Fruit fly (Drosophila melanogaster) whole organism, prepupa: Measurements from ENCODE around the gene flr.

Experiments used
- Blimp-1 ChIP-seq: fragments of 200-800 bp; sonication (Bioruptor generic); optimal IDR thresholded peaks from 3 replicates; lab custom pipeline; 2017; ENCODE audit warnings: missing biosample characterization, missing genetic modification characterization, mild to moderate bottlenecking, moderate library complexity, missing genetic modification reagents
- CG11294 ChIP-seq: fragments of 200-800 bp; sonication (Bioruptor generic); IDR thresholded peaks from 2 replicates; pipeline ENCODE4 v1.3.6; 2022; ENCODE audit warnings: missing biosample characterization, missing genetic modification characterization
- CG11762 ChIP-seq: fragments of 200-800 bp; sonication (Bioruptor generic); optimal IDR thresholded peaks from 3 replicates; lab custom pipeline; 2016; ENCODE audit warnings: missing biosample characterization, missing genetic modification characterization; ENCODE audit not compliant: insufficient read depth
- CG11902 ChIP-seq: fragments of 200-800 bp; sonication (Bioruptor generic); optimal IDR thresholded peaks from 3 replicates; lab custom pipeline; 2016; ENCODE audit warnings: missing biosample characterization, missing genetic modification characterization
- CG15336 ChIP-seq: fragments of 200-800 bp; sonication (Bioruptor generic); IDR thresholded peaks from 2 replicates; pipeline ENCODE4 v1.3.6; 2022; ENCODE audit warnings: missing biosample characterization, missing genetic modification characterization
- CG3032 ChIP-seq: fragments of 200-800 bp; optimal IDR thresholded peaks from 2 replicates; lab custom pipeline; 2019; ENCODE audit warnings: missing biosample characterization, mild to moderate bottlenecking, missing genetic modification characterization, moderate library complexity
- CG31627 ChIP-seq: fragments of 200-800 bp; sonication (Bioruptor generic); optimal IDR thresholded peaks from 3 replicates; lab custom pipeline; 2016; ENCODE audit warnings: missing biosample characterization, missing genetic modification characterization
- CG32006 ChIP-seq: fragments of 200-800 bp; sonication (Bioruptor generic); optimal IDR thresholded peaks from 3 replicates; lab custom pipeline; 2017; ENCODE audit warnings: missing biosample characterization, mild to moderate bottlenecking, missing genetic modification characterization
- CG34406 ChIP-seq: fragments of 200-800 bp; sonication (Bioruptor generic); optimal IDR thresholded peaks from 3 replicates; lab custom pipeline; 2016; ENCODE audit warnings: missing biosample characterization, missing genetic modification characterization
- CG6163 ChIP-seq: fragments of 200-800 bp; sonication (Bioruptor generic); IDR thresholded peaks from 3 replicates; pipeline ENCODE4 v1.3.6; 2022; ENCODE audit warnings: missing biosample characterization, missing genetic modification characterization
- CG6276 ChIP-seq: fragments of 200-800 bp; sonication (Bioruptor generic); optimal IDR thresholded peaks from 2 replicates; lab custom pipeline; 2017; ENCODE audit warnings: missing biosample characterization, mild to moderate bottlenecking, missing genetic modification characterization
- CG6854 ChIP-seq: fragments of 200-800 bp; sonication (Bioruptor generic); optimal IDR thresholded peaks from 2 replicates; lab custom pipeline; 2017; ENCODE audit warnings: missing biosample characterization, mild to moderate bottlenecking, missing genetic modification characterization
- CG7368 ChIP-seq: fragments of 200-800 bp; sonication (Bioruptor generic); optimal IDR thresholded peaks from 3 replicates; lab custom pipeline; 2016; ENCODE audit warnings: missing biosample characterization, missing genetic modification characterization
- CG8119 ChIP-seq: fragments of 200-800 bp; sonication (Bioruptor generic); IDR thresholded peaks from 3 replicates; pipeline ENCODE4 v1.3.6; 2022; ENCODE audit warnings: missing biosample characterization, missing genetic modification characterization
- CG8319 ChIP-seq: fragments of 200-800 bp; sonication (Bioruptor generic); optimal IDR thresholded peaks from 3 replicates; lab custom pipeline; 2016; ENCODE audit warnings: missing biosample characterization, missing genetic modification characterization
- Eip75B ChIP-seq: fragments of 200-800 bp; sonication (Bioruptor generic); optimal IDR thresholded peaks from 3 replicates; lab custom pipeline; 2016; ENCODE audit warnings: missing biosample characterization, missing genetic modification characterization
- Eip78C ChIP-seq: fragments of 200-800 bp; sonication (Bioruptor generic); peaks from one replicate; lab custom pipeline; 2016; ENCODE audit warnings: missing biosample characterization, missing genetic modification characterization
- Eip93F ChIP-seq: fragments of 200-800 bp; sonication (Bioruptor generic); optimal IDR thresholded peaks from 2 replicates; lab custom pipeline; 2016; ENCODE audit warnings: missing biosample characterization, mild to moderate bottlenecking, missing genetic modification characterization
- Ets96B ChIP-seq: fragments of 200-800 bp; optimal IDR thresholded peaks from 2 replicates; lab custom pipeline; 2019; ENCODE audit warnings: missing biosample characterization, mild to moderate bottlenecking, missing genetic modification characterization, moderate library complexity
- Hr39 ChIP-seq: fragments of 200-800 bp; sonication (Bioruptor generic); optimal IDR thresholded peaks from 2 replicates; lab custom pipeline; 2016; ENCODE audit warnings: missing biosample characterization, missing genetic modification characterization
- Hr4 ChIP-seq: fragments of 200-800 bp; sonication (Bioruptor generic); optimal IDR thresholded peaks from 3 replicates; lab custom pipeline; 2016; ENCODE audit warnings: missing biosample characterization, missing genetic modification characterization
- Lpt ChIP-seq: fragments of 200-800 bp; sonication (Bioruptor generic); optimal IDR thresholded peaks from 3 replicates; lab custom pipeline; 2016; ENCODE audit warnings: missing biosample characterization, missing genetic modification characterization
- OdsH ChIP-seq: fragments of 200-800 bp; sonication (Bioruptor generic); optimal IDR thresholded peaks from 3 replicates; lab custom pipeline; 2016; ENCODE audit warnings: missing biosample characterization, missing genetic modification characterization
- Sox102F ChIP-seq: fragments of 200-800 bp; sonication (Bioruptor generic); optimal IDR thresholded peaks from 2 replicates; lab custom pipeline; 2016; ENCODE audit warnings: missing biosample characterization, mild to moderate bottlenecking, missing genetic modification characterization
- Sox15 ChIP-seq: fragments of 200-800 bp; sonication (Bioruptor generic); optimal IDR thresholded peaks from 3 replicates; lab custom pipeline; 2016; ENCODE audit warnings: missing biosample characterization, missing genetic modification characterization
- cyc ChIP-seq: fragments of 200-800 bp; sonication (Bioruptor generic); optimal IDR thresholded peaks from 3 replicates; lab custom pipeline; 2016; ENCODE audit warnings: missing biosample characterization, missing genetic modification characterization
- eg ChIP-seq: fragments of 200-800 bp; sonication (Bioruptor generic); IDR thresholded peaks from 3 replicates; pipeline ENCODE4 v1.3.6; 2022; ENCODE audit warnings: missing biosample characterization, missing genetic modification characterization
- fd85E ChIP-seq: fragments of 200-800 bp; sonication (Bioruptor generic); optimal IDR thresholded peaks from 3 replicates; lab custom pipeline; 2016; ENCODE audit warnings: missing biosample characterization, missing genetic modification characterization
- lz ChIP-seq: fragments of 200-800 bp; sonication (Bioruptor generic); optimal IDR thresholded peaks from 3 replicates; lab custom pipeline; 2016; ENCODE audit warnings: missing biosample characterization, missing genetic modification characterization
- net ChIP-seq: fragments of 200-800 bp; sonication (Bioruptor generic); optimal IDR thresholded peaks from 3 replicates; lab custom pipeline; 2016; ENCODE audit warnings: missing biosample characterization, missing genetic modification characterization
- pdm3 ChIP-seq: fragments of 200-800 bp; sonication (Bioruptor generic); optimal IDR thresholded peaks from 3 replicates; lab custom pipeline; 2016; ENCODE audit warnings: missing biosample characterization, missing genetic modification characterization
- salr ChIP-seq, 2 experiments: fragments of 200-800 bp; sonication (Bioruptor generic); optimal IDR thresholded peaks; 3 replicates each; lab custom pipeline; 2016 to 2018; ENCODE audit warnings: missing biosample characterization in 2 of 2, missing genetic modification characterization in 2 of 2, mild to moderate bottlenecking in 1 of 2
- svp ChIP-seq: fragments of 200-800 bp; sonication (Bioruptor generic); peaks from one replicate; lab custom pipeline; 2016; ENCODE audit warnings: missing biosample characterization, missing genetic modification characterization
- topi ChIP-seq: fragments of 200-800 bp; sonication (Bioruptor generic); optimal IDR thresholded peaks from 3 replicates; lab custom pipeline; 2016; ENCODE audit warnings: missing biosample characterization, missing genetic modification characterization
- vri ChIP-seq: fragments of 200-800 bp; sonication (Bioruptor generic); optimal IDR thresholded peaks from 3 replicates; lab custom pipeline; 2016; ENCODE audit warnings: missing biosample characterization, mild to moderate bottlenecking, missing genetic modification characterization

The flr gene

dm6 chr3L:13451562-13451961 is 38.9 kb downstream of the flr start (continued):
- TF ChIP-seq Blimp-1 (GFP tag; lab: Kevin White, UChicago) (no peak), CG7368 (GFP tag; lab: Kevin White, UChicago) (no peak), vri (GFP tag; lab: Kevin White, UChicago) (peak; percentile 36), Sox15 (GFP tag; lab: Kevin White, UChicago) (no peak), topi (GFP tag; lab: Kevin White, UChicago) (peak; percentile 2), Eip75B (no peak), CG11762 (GFP tag; lab: Kevin White, UChicago) (peak; percentile 7), svp (GFP tag; lab: Kevin White, UChicago) (peak; percentile 82), Eip78C (peak; percentile 64), fd85E (GFP tag; lab: Kevin White, UChicago) (no peak), CG3032 (tag; lab: Kevin White, UChicago) (no peak), CG11294 (GFP tag; lab: Robert Waterston, UW) (peak; percentile 48; the same call in 1 of the 2 replicates), Lpt (GFP tag; lab: Kevin White, UChicago) (peak; percentile 19), CG6854 (GFP tag; lab: Kevin White, UChicago) (no peak), Ets96B (tag; lab: Kevin White, UChicago) (no peak), CG11902 (GFP tag; lab: Kevin White, UChicago) (no peak), lz (GFP tag; lab: Kevin White, UChicago) (peak; percentile 16), cyc (GFP tag; lab: Kevin White, UChicago) (peak; percentile 21), salr (GFP tag; optimal IDR thresholded peaks at IDR 0.05; lab: Kevin White, UChicago) (peak in 1 of 2 experiments; percentile 37), CG31627 (GFP tag; lab: Kevin White, UChicago) (peak; percentile 46), Sox102F (GFP tag; lab: Kevin White, UChicago) (peak; percentile 23), CG32006 (GFP tag; lab: Kevin White, UChicago) (peak; percentile 70), CG34406 (GFP tag; lab: Kevin White, UChicago) (peak; percentile 24)

dm6 chr3L:13452281-13452680 is 39.6 kb downstream of the flr start:
- TF ChIP-seq eg (GFP tag; lab: Robert Waterston, UW) (peak; percentile 69), CG7368 (GFP tag; lab: Kevin White, UChicago) (no peak), Hr4 (peak; percentile 61), CG6276 (GFP tag; lab: Kevin White, UChicago) (peak; percentile 57), salr (GFP tag; optimal IDR thresholded peaks at IDR 0.05; lab: Kevin White, UChicago) (peak in 1 of 2 experiments; percentile 24), CG8119 (GFP tag; lab: Robert Waterston, UW) (0 out of 3 replicates have a peak, but pooled peaks have one; percentile 30), Eip78C (peak; percentile 20), CG6163 (GFP tag; lab: Robert Waterston, UW) (0 out of 3 replicates have a peak, but pooled peaks have one; percentile 19), Eip93F (no peak), pdm3 (GFP tag; lab: Kevin White, UChicago) (peak; percentile 36), CG11294 (GFP tag; lab: Robert Waterston, UW) (peak; percentile 12; the same call in 1 of the 2 replicates), CG32006 (GFP tag; lab: Kevin White, UChicago) (peak; percentile 70), CG8319 (no peak), Hr39 (peak; percentile 18), CG15336 (GFP tag; lab: Robert Waterston, UW) (peak; percentile 49; the same call in 1 of the 2 replicates), CG31627 (GFP tag; lab: Kevin White, UChicago) (no peak), net (GFP tag; lab: Kevin White, UChicago) (peak; percentile 17), OdsH (GFP tag; lab: Kevin White, UChicago) (peak; percentile 31)

- TF ChIP-seq pdm3 (GFP tag; lab: Kevin White, UChicago) (no peak), vri (GFP tag; lab: Kevin White, UChicago) (peak; percentile 14)
Measured at dm6 chr3L:13454755-13455154, 42.1 kb downstream of the flr start.

- TF ChIP-seq Eip78C: no peak
Measured at dm6 chr3L:13457133-13457532, 44.5 kb downstream of the flr start, which contains the start of gene CG10116. Gene CG10116 (minus strand): TSS chr3L:13457238.
